Worm (Caenorhabditis elegans) whole organism, early embryonic: ENCODE results near the gene Y75B12B.13.

Experiments used
- F13C5.2 ChIP-seq: sonication (generic microtip); optimal IDR thresholded peaks from 2 replicates; lab custom pipeline; 2017; ENCODE audit warnings: mild to moderate bottlenecking, missing genetic modification characterization, inconsistent platforms, missing compliant biosample characterization
- ama-1 ChIP-seq: fragments of 150-350 bp; optimal IDR thresholded peaks from 2 replicates; lab custom pipeline; 2014
- ceh-36 ChIP-seq: sonication (generic microtip); optimal IDR thresholded peaks from 2 replicates; lab custom pipeline; 2016; ENCODE audit warnings: missing genetic modification characterization, inconsistent platforms, missing compliant biosample characterization
- ets-7 ChIP-seq: sonication (generic microtip); optimal IDR thresholded peaks from 2 replicates; lab custom pipeline; 2016; ENCODE audit warnings: missing genotype, missing genetic modification characterization, missing compliant biosample characterization
- flt-1 ChIP-seq: fragments of 200-800 bp; sonication (Bioruptor generic); IDR thresholded peaks from 2 replicates; pipeline ENCODE4 v1.3.6; 2022; ENCODE audit warnings: missing genetic modification characterization, missing compliant biosample characterization
- tbx-11 ChIP-seq: fragments of 200-800 bp; sonication (Bioruptor generic); IDR thresholded peaks from 2 replicates; pipeline ENCODE4 v1.3.6; 2022; ENCODE audit warnings: missing genetic modification characterization, missing compliant biosample characterization
- tbx-37 ChIP-seq: fragments of 200-800 bp; sonication (Bioruptor generic); conservative IDR thresholded peaks from 2 replicates; pipeline ENCODE4 v1.3.6; 2022; ENCODE audit warnings: missing genetic modification reagents, missing genetic modification characterization, missing compliant biosample characterization
- tra-4 ChIP-seq: sonication (generic microtip); optimal IDR thresholded peaks from 2 replicates; lab custom pipeline; 2017; ENCODE audit warnings: missing genetic modification characterization, missing compliant biosample characterization

- no peak for TF ChIP-seq F13C5.2
- no peak for TF ChIP-seq ets-7 (tag; lab: Kevin White, UChicago)
- no peak for TF ChIP-seq ama-1 (lab: Kevin White, UChicago)
- TF ChIP-seq tbx-37 (GFP tag; lab: Robert Waterston, UW) = no peak
- no peak for TF ChIP-seq tbx-11
- no peak for TF ChIP-seq tra-4 (tag; lab: Kevin White, UChicago)
- TF ChIP-seq flt-1 = no peak
- TF ChIP-seq ceh-36 (tag; lab: Kevin White, UChicago) = no peak
Observed at ce11 chrV:15226206-15226605, 32.4 kb upstream of the Y75B12B.13 start.
